Worm (Caenorhabditis elegans) whole organism, L4 larva: ENCODE data around the gene Y45F10C.1.
"Not testable (repeated sequence)": the region's sequence is repeated elsewhere in the genome, so short reads cannot be mapped to it uniquely, and the experiment has no call there.

Experiments used
- D1046.2 ChIP-seq: fragments of 200-800 bp; sonication (Bioruptor generic); IDR thresholded peaks from 2 replicates; pipeline ENCODE4 v1.3.6; 2022; ENCODE audit warnings: missing genetic modification characterization, missing compliant biosample characterization
- F10B5.3 ChIP-seq: sonication (generic microtip); optimal IDR thresholded peaks from 2 replicates; lab custom pipeline; 2016; ENCODE audit warnings: mild to moderate bottlenecking, missing genetic modification characterization, missing compliant biosample characterization
- F37D6.2 ChIP-seq: sonication (generic microtip); optimal IDR thresholded peaks from 2 replicates; lab custom pipeline; 2016; ENCODE audit warnings: mild to moderate bottlenecking, missing genetic modification characterization, missing compliant biosample characterization
- F44E2.7 ChIP-seq: fragments of 200-800 bp; sonication (Bioruptor generic); IDR thresholded peaks from 2 replicates; pipeline ENCODE4 v2.1.2; 2022; ENCODE audit warnings: missing genetic modification characterization, missing compliant biosample characterization
- F49E8.2 ChIP-seq: sonication (generic microtip); optimal IDR thresholded peaks from 2 replicates; lab custom pipeline; 2016; ENCODE audit warnings: missing compliant biosample characterization, mild to moderate bottlenecking, missing genetic modification characterization, borderline replicate concordance
- T26A8.4 ChIP-seq: fragments of 200-800 bp; sonication (Bioruptor generic); IDR thresholded peaks from 2 replicates; pipeline ENCODE4 v1.3.6; 2022; ENCODE audit warnings: missing genetic modification characterization, missing compliant biosample characterization
- Y75B8A.6 ChIP-seq: fragments of 200-800 bp; sonication (Bioruptor generic); IDR thresholded peaks from 2 replicates; pipeline ENCODE4 v1.3.6; 2022; ENCODE audit warnings: missing genetic modification reagents, missing genetic modification characterization, missing compliant biosample characterization
- ZK546.5 ChIP-seq, 2 experiments: sonication (generic microtip); optimal IDR thresholded peaks; 2 replicates each; lab custom pipeline; 2017; ENCODE audit warnings: missing biosample characterization in 2 of 2, missing genetic modification characterization in 2 of 2
- ama-1 ChIP-seq: fragments of 150-350 bp; optimal IDR thresholded peaks from 2 replicates; lab custom pipeline; 2014; ENCODE audit warnings: inconsistent platforms, mixed read lengths
- arid-1 ChIP-seq: fragments of 200-800 bp; sonication (Bioruptor generic); conservative IDR thresholded peaks from 2 replicates; pipeline ENCODE4 v1.3.6; 2022; ENCODE audit warnings: missing genetic modification reagents, missing genetic modification characterization, missing compliant biosample characterization
- ceh-20 ChIP-seq: fragments of 200-800 bp; sonication (Bioruptor generic); IDR thresholded peaks from 2 replicates; pipeline ENCODE4 v1.3.6; 2022; ENCODE audit warnings: missing genetic modification reagents, missing genetic modification characterization, missing compliant biosample characterization
- ceh-82 ChIP-seq: sonication (generic microtip); optimal IDR thresholded peaks from 2 replicates; lab custom pipeline; 2017; ENCODE audit warnings: missing biosample characterization, missing genetic modification characterization
- cey-2 ChIP-seq: sonication (generic microtip); optimal IDR thresholded peaks from 3 replicates; lab custom pipeline; 2017; ENCODE audit warnings: missing genetic modification characterization, mild to moderate bottlenecking, missing compliant biosample characterization, antibody characterized with exemption, borderline replicate concordance; ENCODE audit not compliant: insufficient read depth
- dmd-6 ChIP-seq: fragments of 200-800 bp; sonication (Bioruptor generic); IDR thresholded peaks from 2 replicates; pipeline ENCODE4 v1.3.6; 2022; ENCODE audit warnings: missing genetic modification reagents, missing genetic modification characterization, missing compliant biosample characterization
- duxl-1 ChIP-seq: sonication (generic microtip); optimal IDR thresholded peaks from 2 replicates; lab custom pipeline; 2016; ENCODE audit warnings: mild to moderate bottlenecking, missing genetic modification characterization, moderate library complexity, missing compliant biosample characterization; ENCODE audit not compliant: poor library complexity
- fos-1 ChIP-seq: fragments of 150-350 bp; optimal IDR thresholded peaks from 2 replicates; lab custom pipeline; 2014; ENCODE audit warnings: missing biosample characterization, missing genetic modification characterization
- hif-1 ChIP-seq, 2 experiments: sonication (generic microtip); optimal IDR thresholded peaks; 2 replicates each; lab custom pipeline; 2016 to 2017; ENCODE audit warnings: missing compliant biosample characterization in 2 of 2, missing genetic modification characterization in 2 of 2, missing genetic modification reagents in 2 of 2, missing genotype in 2 of 2, mild to moderate bottlenecking in 1 of 2
- hlh-11 ChIP-seq: fragments of 200-800 bp; sonication (Bioruptor generic); optimal IDR thresholded peaks from 2 replicates; lab custom pipeline; 2018; ENCODE audit warnings: mild to moderate bottlenecking, missing genetic modification characterization, missing compliant biosample characterization
- jun-1 ChIP-seq: fragments of 150-350 bp; optimal IDR thresholded peaks from 2 replicates; lab custom pipeline; 2014; ENCODE audit warnings: missing biosample characterization, missing genetic modification reagents, missing genetic modification characterization
- lin-1 ChIP-seq: fragments of 200-800 bp; sonication (Bioruptor generic); IDR thresholded peaks from 2 replicates; pipeline ENCODE4 v1.3.6; 2022; ENCODE audit warnings: missing genetic modification reagents, missing genetic modification characterization, missing compliant biosample characterization
- lin-15B ChIP-seq: fragments of 150-350 bp; sonication (generic microtip); optimal IDR thresholded peaks from 3 replicates; lab custom pipeline; 2014; ENCODE audit warnings: missing biosample characterization, missing genetic modification characterization
- lir-3 ChIP-seq: sonication (generic microtip); optimal IDR thresholded peaks from 2 replicates; lab custom pipeline; 2016; ENCODE audit warnings: mild to moderate bottlenecking, missing genetic modification characterization, missing compliant biosample characterization
- lsy-2 ChIP-seq, 2 experiments: fragments of 150-350 bp in 1 of 2; sonication (generic microtip) in 1 of 2; optimal IDR thresholded peaks; 2 replicates each; lab custom pipeline; 2014 to 2017; ENCODE audit warnings: missing biosample characterization in 2 of 2, missing genetic modification characterization in 2 of 2
- madf-5 ChIP-seq, 2 experiments: fragments of 200-800 bp; sonication (Bioruptor generic); IDR thresholded peaks; 2 replicates each; pipeline ENCODE4 v1.3.6; 2022; ENCODE audit warnings: missing compliant biosample characterization in 2 of 2, missing genetic modification characterization in 2 of 2
- mes-2 ChIP-seq: sonication (generic microtip); optimal IDR thresholded peaks from 2 replicates; lab custom pipeline; 2016; ENCODE audit warnings: missing genotype, mild to moderate bottlenecking, missing genetic modification characterization, missing compliant biosample characterization; ENCODE audit not compliant: poor library complexity, severe bottlenecking
- mxl-2 ChIP-seq: fragments of 200-800 bp; sonication (Bioruptor generic); conservative IDR thresholded peaks from 2 replicates; pipeline ENCODE4 v1.3.6; 2022; ENCODE audit warnings: missing genetic modification reagents, missing genetic modification characterization, missing compliant biosample characterization
- mxl-3 ChIP-seq: fragments of 200-800 bp; sonication (Bioruptor generic); optimal IDR thresholded peaks from 2 replicates; lab custom pipeline; 2018; ENCODE audit warnings: mild to moderate bottlenecking, missing genetic modification characterization, missing compliant biosample characterization
- nhr-10 ChIP-seq: fragments of 150-350 bp; optimal IDR thresholded peaks from 2 replicates; lab custom pipeline; 2014; ENCODE audit warnings: missing biosample characterization, missing genetic modification characterization
- nhr-102 ChIP-seq: sonication (generic microtip); optimal IDR thresholded peaks from 2 replicates; lab custom pipeline; 2016; ENCODE audit warnings: mild to moderate bottlenecking, missing genetic modification characterization, moderate library complexity, missing compliant biosample characterization
- nhr-111 ChIP-seq: fragments of 200-800 bp; sonication (Bioruptor generic); optimal IDR thresholded peaks from 2 replicates; lab custom pipeline; 2018; ENCODE audit warnings: mild to moderate bottlenecking, missing genetic modification characterization, missing compliant biosample characterization
- nhr-237 ChIP-seq: sonication (generic microtip); optimal IDR thresholded peaks from 2 replicates; lab custom pipeline; 2017; ENCODE audit warnings: missing biosample characterization, missing genetic modification characterization
- nhr-28 ChIP-seq: fragments of 150-350 bp; optimal IDR thresholded peaks from 2 replicates; lab custom pipeline; 2014; ENCODE audit warnings: missing biosample characterization, missing genetic modification characterization
- nhr-48 ChIP-seq: sonication (generic microtip); optimal IDR thresholded peaks from 2 replicates; lab custom pipeline; 2016; ENCODE audit warnings: mild to moderate bottlenecking, missing genetic modification characterization, missing compliant biosample characterization
- nhr-76 ChIP-seq: fragments of 150-350 bp; optimal IDR thresholded peaks from 2 replicates; lab custom pipeline; 2014; ENCODE audit warnings: missing biosample characterization, missing genetic modification characterization
- nhr-77 ChIP-seq: fragments of 150-350 bp; optimal IDR thresholded peaks from 2 replicates; lab custom pipeline; 2014; ENCODE audit warnings: missing biosample characterization, missing genetic modification characterization
- php-3 ChIP-seq: fragments of 200-800 bp; sonication (Bioruptor generic); IDR thresholded peaks from 2 replicates; pipeline ENCODE4 v1.3.6; 2022; ENCODE audit warnings: missing genetic modification reagents, missing genetic modification characterization, missing compliant biosample characterization
- pqm-1 ChIP-seq: sonication (generic microtip); optimal IDR thresholded peaks from 2 replicates; lab custom pipeline; 2017; ENCODE audit warnings: missing biosample characterization, missing genetic modification characterization
- rbr-2 ChIP-seq: sonication (generic microtip); optimal IDR thresholded peaks from 2 replicates; lab custom pipeline; 2016; ENCODE audit warnings: missing genotype, missing genetic modification characterization, missing compliant biosample characterization
- sdz-12 ChIP-seq: fragments of 200-800 bp; sonication (Bioruptor generic); optimal IDR thresholded peaks from 2 replicates; lab custom pipeline; 2018; ENCODE audit warnings: mild to moderate bottlenecking, missing genetic modification characterization, missing compliant biosample characterization
- set-16 ChIP-seq: fragments of 200-800 bp; sonication (Bioruptor generic); IDR thresholded peaks from 2 replicates; pipeline ENCODE4 v1.3.6; 2022; ENCODE audit warnings: missing genetic modification reagents, missing genetic modification characterization, missing compliant biosample characterization
- skn-1 ChIP-seq: fragments of 150-350 bp; optimal IDR thresholded peaks from 2 replicates; lab custom pipeline; 2014; ENCODE audit warnings: missing biosample characterization, missing genetic modification characterization
- tra-1 ChIP-seq: fragments of 200-800 bp; sonication (Bioruptor generic); IDR thresholded peaks from 2 replicates; pipeline ENCODE4 v1.3.6; 2022; ENCODE audit warnings: missing genetic modification reagents, missing genetic modification characterization, missing compliant biosample characterization
- unc-39 ChIP-seq: sonication (generic microtip); optimal IDR thresholded peaks from 2 replicates; lab custom pipeline; 2017; ENCODE audit warnings: missing biosample characterization, missing genetic modification characterization
- unc-62 ChIP-seq, 3 experiments: fragments of 150-350 bp in 1 of 3; sonication (generic microtip); optimal IDR thresholded peaks in 2 of 3; peaks in 1 of 3; 1 replicate in 1 of 3; 2 replicates in 2 of 3; lab custom pipeline; 2014 to 2017; ENCODE audit warnings: missing biosample characterization in 3 of 3, missing genetic modification characterization in 3 of 3, missing genetic modification reagents in 3 of 3, missing genotype in 1 of 3
- vab-7 ChIP-seq: fragments of 200-800 bp; sonication (Bioruptor generic); IDR thresholded peaks from 2 replicates; pipeline ENCODE4 v1.3.6; 2022; ENCODE audit warnings: missing genetic modification reagents, missing genetic modification characterization, missing compliant biosample characterization
- zag-1 ChIP-seq: fragments of 150-350 bp; optimal IDR thresholded peaks from 2 replicates; lab custom pipeline; 2014; ENCODE audit warnings: missing biosample characterization, missing genetic modification characterization
- zfp-2 ChIP-seq: sonication (generic microtip); optimal IDR thresholded peaks from 2 replicates; lab custom pipeline; 2016; ENCODE audit warnings: mild to moderate bottlenecking, missing genetic modification characterization, missing compliant biosample characterization
- zfp-3 ChIP-seq: fragments of 200-800 bp; sonication (Bioruptor generic); conservative IDR thresholded peaks from 2 replicates; pipeline ENCODE4 v1.3.6; 2022; ENCODE audit warnings: missing genetic modification reagents, missing genetic modification characterization, missing compliant biosample characterization
- ztf-11 ChIP-seq: fragments of 150-350 bp; optimal IDR thresholded peaks from 2 replicates; lab custom pipeline; 2014; ENCODE audit warnings: missing biosample characterization, missing genetic modification characterization

Y45F10C.1 gene

DNA sequence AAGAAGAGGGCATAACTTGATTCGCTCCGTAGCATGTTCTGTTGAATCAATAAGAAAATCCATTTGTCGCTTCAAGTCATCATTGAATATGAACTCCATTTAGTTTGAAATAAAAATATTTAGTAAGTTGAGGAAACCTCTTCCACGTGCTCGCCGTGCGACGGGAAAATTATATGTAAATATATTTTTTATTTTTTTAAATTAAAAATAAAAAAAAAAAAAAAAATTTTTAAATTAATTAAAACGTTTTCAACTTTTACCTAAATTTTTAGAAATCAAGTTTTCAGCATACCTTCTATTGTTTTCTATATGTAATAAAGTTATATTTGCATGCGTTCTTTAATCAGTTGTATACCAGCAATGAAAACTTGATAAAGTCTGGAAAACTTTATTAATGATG, at the start of gene Y45F10C.1:
Gene Y45F10C.1, minus strand, starts transcription at position 101 of the 400 bp plus-strand sequence.
- not testable (repeated sequence) for TF ChIP-seq nhr-237, nhr-28, nhr-77 (tag; lab: Kevin White, UChicago)

DNA sequence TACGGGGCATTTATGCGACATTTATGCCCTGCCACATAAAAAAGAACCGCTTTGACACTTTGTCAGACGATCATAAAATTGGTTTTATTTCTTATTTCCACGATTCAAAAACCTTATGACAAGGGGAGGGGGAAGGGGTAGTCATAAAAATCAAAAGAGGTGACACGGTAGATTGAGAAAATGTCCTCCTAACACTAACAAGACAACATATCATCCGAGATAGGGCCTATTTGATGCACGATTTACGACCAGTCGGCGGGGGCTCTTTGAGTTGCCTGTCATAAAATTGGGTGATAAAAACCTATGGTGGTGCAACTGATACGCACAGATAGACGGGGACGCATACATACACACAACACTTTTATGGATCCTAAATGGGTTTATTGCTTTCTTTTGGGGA, 48.5 kb upstream of the Y45F10C.1 start:
- TF ChIP-seq cey-2 (tag; lab: Kevin White, UChicago) (no peak), zag-1 (tag; lab: Kevin White, UChicago) (no peak), nhr-10 (tag; lab: Kevin White, UChicago) (no peak), ztf-11 (tag; lab: Kevin White, UChicago) (no peak), php-3 (GFP tag; lab: Robert Waterston, UW) (peak; percentile 100), hif-1 (tag; optimal IDR thresholded peaks at IDR 0.05; lab: Kevin White, UChicago) (no peak), lsy-2 (tag; optimal IDR thresholded peaks at IDR 0.05; lab: Kevin White, UChicago) (no peak), lin-15B (tag; lab: Kevin White, UChicago) (no peak), lin-1 (GFP tag; lab: Robert Waterston, UW) (no peak), zfp-2 (no peak), Y75B8A.6 (GFP tag; lab: Robert Waterston, UW) (no peak), pqm-1 (tag; lab: Kevin White, UChicago) (peak; percentile 71), T26A8.4 (no peak), nhr-48 (tag; lab: Kevin White, UChicago) (peak; percentile 58), ZK546.5 (tag; optimal IDR thresholded peaks at IDR 0.05; lab: Kevin White, UChicago) (no peak), nhr-76 (tag; lab: Kevin White, UChicago) (no peak), ceh-20 (peak; percentile 96), duxl-1 (tag; lab: Kevin White, UChicago) (no peak), rbr-2 (no peak), hlh-11 (tag; lab: Kevin White, UChicago) (peak; percentile 82), set-16 (GFP tag; lab: Robert Waterston, UW) (no peak), nhr-237 (tag; lab: Kevin White, UChicago) (no peak), F10B5.3 (tag; lab: Kevin White, UChicago) (no peak), mes-2 (tag; lab: Kevin White, UChicago) (no peak), fos-1 (tag; lab: Kevin White, UChicago) (no peak), nhr-102 (tag; lab: Kevin White, UChicago) (peak; percentile 76), F49E8.2 (tag; lab: Kevin White, UChicago) (no peak), skn-1 (tag; lab: Kevin White, UChicago) (no peak), unc-62 (GFP tag; optimal IDR thresholded peaks at IDR 0.05 in 1 of 2; lab: Kevin White, UChicago) (peak in 1 of 2 experiments; percentile 74), unc-62 (tag; optimal IDR thresholded peaks at IDR 0.05; lab: Kevin White, UChicago) (no peak), tra-1 (peak; percentile 97), nhr-111 (GFP tag; lab: Kevin White, UChicago) (no peak), zfp-3 (GFP tag; lab: Robert Waterston, UW) (0 out of 2 replicates have a peak, but pooled peaks have one; percentile 23), jun-1 (no peak), D1046.2 (GFP tag; lab: Robert Waterston, UW) (no peak), ama-1 (no peak), arid-1 (GFP tag; lab: Robert Waterston, UW) (no peak), F44E2.7 (GFP tag; lab: Robert Waterston, UW) (no peak), ceh-82 (tag; lab: Kevin White, UChicago) (no peak), unc-39 (no peak), mxl-3 (GFP tag; lab: Kevin White, UChicago) (peak; percentile 24), lir-3 (tag; lab: Kevin White, UChicago) (no peak), dmd-6 (GFP tag; lab: Robert Waterston, UW) (peak; percentile 78; the same call in 1 of the 2 replicates), mxl-2 (no peak), F37D6.2 (tag; lab: Kevin White, UChicago) (no peak), vab-7 (GFP tag; lab: Robert Waterston, UW) (no peak), madf-5 (GFP tag; IDR thresholded peaks at IDR 0.05; lab: Robert Waterston, UW) (no peak), sdz-12 (GFP tag; lab: Kevin White, UChicago) (no peak)
